Fruit fly (Drosophila melanogaster) whole organism, embryonic: ENCODE measurements around the gene CG42571.

Source experiments
- Atf-2 ChIP-seq: fragments of 200-800 bp; sonication (Bioruptor generic); optimal IDR thresholded peaks from 2 replicates; lab custom pipeline; 2016; ENCODE audit warnings: missing biosample characterization, missing genetic modification characterization
- CG10565 ChIP-seq: fragments of 200-800 bp; sonication (Bioruptor generic); optimal IDR thresholded peaks from 3 replicates; lab custom pipeline; 2016; ENCODE audit warnings: missing biosample characterization, mild to moderate bottlenecking, missing genetic modification characterization
- CG11696 ChIP-seq: fragments of 200-800 bp; sonication (Bioruptor generic); IDR thresholded peaks from 2 replicates; pipeline ENCODE4 v1.3.6; 2022; ENCODE audit warnings: missing biosample characterization, missing genetic modification characterization
- CG12071 ChIP-seq: fragments of 200-800 bp; sonication (Bioruptor generic); optimal IDR thresholded peaks from 3 replicates; lab custom pipeline; 2018; ENCODE audit warnings: missing biosample characterization, mild to moderate bottlenecking, missing genetic modification characterization
- CG12391 ChIP-seq: fragments of 200-800 bp; sonication (Bioruptor generic); optimal IDR thresholded peaks from 3 replicates; lab custom pipeline; 2018; ENCODE audit warnings: missing biosample characterization, mild to moderate bottlenecking, missing genetic modification characterization, moderate library complexity
- CG13296 ChIP-seq: fragments of 200-800 bp; sonication (Bioruptor generic); optimal IDR thresholded peaks from 3 replicates; lab custom pipeline; 2018; ENCODE audit warnings: missing biosample characterization, mild to moderate bottlenecking, missing genetic modification characterization
- CG13424 ChIP-seq: fragments of 200-800 bp; sonication (Bioruptor generic); optimal IDR thresholded peaks from 2 replicates; lab custom pipeline; 2019; ENCODE audit warnings: missing biosample characterization, mild to moderate bottlenecking, missing genetic modification characterization, moderate library complexity
- CG13775 ChIP-seq: fragments of 200-800 bp; sonication (Bioruptor generic); optimal IDR thresholded peaks from 3 replicates; lab custom pipeline; 2017; ENCODE audit warnings: missing biosample characterization, mild to moderate bottlenecking, missing genetic modification characterization
- CG15601 ChIP-seq: fragments of 200-800 bp; sonication (Bioruptor generic); optimal IDR thresholded peaks from 3 replicates; lab custom pipeline; 2019; ENCODE audit warnings: missing biosample characterization, mild to moderate bottlenecking, missing genetic modification characterization, moderate library complexity
- CG16815 ChIP-seq: fragments of 200-800 bp; sonication (Bioruptor generic); optimal IDR thresholded peaks from 3 replicates; lab custom pipeline; 2017; ENCODE audit warnings: missing biosample characterization, mild to moderate bottlenecking, missing genetic modification characterization
- CG16863 ChIP-seq: fragments of 200-800 bp; sonication (Bioruptor generic); optimal IDR thresholded peaks from 3 replicates; lab custom pipeline; 2016; ENCODE audit warnings: missing biosample characterization, missing genetic modification characterization
- CG34224 ChIP-seq: fragments of 200-800 bp; sonication (Bioruptor generic); IDR thresholded peaks from 3 replicates; pipeline ENCODE4 v1.3.6; 2022; ENCODE audit warnings: missing biosample characterization, missing genetic modification characterization; ENCODE audit not compliant: partially characterized antibody
- CG3995 ChIP-seq: fragments of 200-800 bp; sonication (Bioruptor generic); optimal IDR thresholded peaks from 3 replicates; lab custom pipeline; 2016; ENCODE audit warnings: missing biosample characterization, missing genetic modification characterization
- CG4360 ChIP-seq: fragments of 200-800 bp; sonication (Bioruptor generic); IDR thresholded peaks from 2 replicates; pipeline ENCODE4 v1.3.6; 2022; ENCODE audit warnings: missing biosample characterization, missing genetic modification characterization
- CG4854 ChIP-seq: fragments of 200-800 bp; sonication (Bioruptor generic); optimal IDR thresholded peaks from 2 replicates; lab custom pipeline; 2016; ENCODE audit warnings: missing biosample characterization, missing genetic modification characterization, inconsistent platforms
- CG5180 ChIP-seq: fragments of 200-800 bp; sonication (Bioruptor generic); optimal IDR thresholded peaks from 3 replicates; lab custom pipeline; 2017; ENCODE audit warnings: missing biosample characterization, missing genetic modification characterization, mild to moderate bottlenecking, moderate library complexity, missing genetic modification reagents
- CG6272 ChIP-seq: fragments of 200-800 bp; sonication (Bioruptor generic); IDR thresholded peaks from 2 replicates; pipeline ENCODE4 v1.3.6; 2022; ENCODE audit warnings: missing biosample characterization, missing genetic modification characterization
- CG6765 ChIP-seq: fragments of 200-800 bp; sonication (Bioruptor generic); optimal IDR thresholded peaks from 3 replicates; lab custom pipeline; 2017; ENCODE audit warnings: missing biosample characterization, mild to moderate bottlenecking, missing genetic modification characterization
- CG7556 ChIP-seq: fragments of 200-800 bp; sonication (Bioruptor generic); optimal IDR thresholded peaks from 2 replicates; lab custom pipeline; 2017; ENCODE audit warnings: missing biosample characterization, mild to moderate bottlenecking, missing genetic modification characterization
- CG7745 ChIP-seq: fragments of 200-800 bp; sonication (Bioruptor generic); optimal IDR thresholded peaks from 2 replicates; lab custom pipeline; 2018; ENCODE audit warnings: missing biosample characterization, mild to moderate bottlenecking, missing genetic modification characterization, moderate library complexity
- CrebB ChIP-seq: fragments of 200-800 bp; sonication (Bioruptor generic); optimal IDR thresholded peaks from 3 replicates; lab custom pipeline; 2018; ENCODE audit warnings: missing biosample characterization, mild to moderate bottlenecking, missing genetic modification characterization
- Dfd ChIP-seq, 2 experiments: fragments of >200 bp; optimal IDR thresholded peaks; 2 replicates each; lab custom pipeline; 2017; ENCODE audit warnings: missing biosample characterization in 2 of 2, missing genetic modification characterization in 2 of 2
- HLH3B ChIP-seq: fragments of 200-800 bp; sonication (Bioruptor generic); IDR thresholded peaks from 2 replicates; pipeline ENCODE4 v1.3.6; 2022; ENCODE audit warnings: missing biosample characterization, missing genetic modification characterization
- HLH54F ChIP-seq: fragments of 200-800 bp; sonication (Bioruptor generic); optimal IDR thresholded peaks from 3 replicates; lab custom pipeline; 2016; ENCODE audit warnings: missing biosample characterization, missing genetic modification characterization
- HmgD ChIP-seq: fragments of 200-800 bp; sonication (Bioruptor generic); optimal IDR thresholded peaks from 3 replicates; lab custom pipeline; 2016; ENCODE audit warnings: missing biosample characterization, missing genetic modification characterization
- Kr ChIP-seq: fragments of 200-800 bp; sonication (Bioruptor generic); optimal IDR thresholded peaks from 2 replicates; lab custom pipeline; 2017; ENCODE audit warnings: missing biosample characterization, mild to moderate bottlenecking, missing genetic modification characterization
- Opbp ChIP-seq: fragments of 200-800 bp; sonication (Bioruptor generic); IDR thresholded peaks from 3 replicates; pipeline ENCODE4 v1.3.6; 2022; ENCODE audit warnings: missing biosample characterization, missing genetic modification characterization; ENCODE audit not compliant: partially characterized antibody
- Rfx ChIP-seq: fragments of 200-800 bp; sonication (Bioruptor generic); IDR thresholded peaks from 2 replicates; pipeline ENCODE4 v1.3.6; 2022; ENCODE audit warnings: missing biosample characterization, missing genetic modification characterization
- Side ChIP-seq: fragments of 200-800 bp; sonication (Bioruptor generic); optimal IDR thresholded peaks from 2 replicates; lab custom pipeline; 2016; ENCODE audit warnings: missing biosample characterization, missing genetic modification characterization
- Sry-δ ChIP-seq: fragments of 200-800 bp; sonication (Bioruptor generic); optimal IDR thresholded peaks from 2 replicates; lab custom pipeline; 2016; ENCODE audit warnings: missing biosample characterization, missing genetic modification characterization
- Tbp ChIP-seq: fragments of >200 bp; optimal IDR thresholded peaks from 2 replicates; lab custom pipeline; 2018; ENCODE audit warnings: missing biosample characterization, missing genetic modification characterization
- ab ChIP-seq: fragments of 200-800 bp; sonication (Bioruptor generic); optimal IDR thresholded peaks from 2 replicates; lab custom pipeline; 2016; ENCODE audit warnings: missing biosample characterization, missing genetic modification characterization
- cas ChIP-seq: fragments of 200-800 bp; sonication (Bioruptor generic); IDR thresholded peaks from 2 replicates; pipeline ENCODE4 v1.3.6; 2022; ENCODE audit warnings: missing biosample characterization, missing genetic modification characterization
- chn ChIP-seq: fragments of 200-800 bp; sonication (Bioruptor generic); optimal IDR thresholded peaks from 2 replicates; lab custom pipeline; 2016; ENCODE audit warnings: missing biosample characterization, missing genetic modification characterization
- cwo ChIP-seq: fragments of 200-800 bp; sonication (Bioruptor generic); optimal IDR thresholded peaks from 3 replicates; lab custom pipeline; 2017; ENCODE audit warnings: missing biosample characterization, missing genetic modification characterization, mild to moderate bottlenecking, moderate library complexity, missing genetic modification reagents
- fd96Cb ChIP-seq: fragments of 200-800 bp; sonication (Bioruptor generic); optimal IDR thresholded peaks from 2 replicates; lab custom pipeline; 2018; ENCODE audit warnings: missing biosample characterization, mild to moderate bottlenecking, missing genetic modification characterization, moderate library complexity
- gcm ChIP-seq: fragments of 200-800 bp; sonication (Bioruptor generic); optimal IDR thresholded peaks from 2 replicates; lab custom pipeline; 2019; ENCODE audit warnings: missing biosample characterization, mild to moderate bottlenecking, missing genetic modification characterization, moderate library complexity
- gro ChIP-seq: fragments of 200-800 bp; sonication (Bioruptor generic); optimal IDR thresholded peaks from 2 replicates; lab custom pipeline; 2016; ENCODE audit warnings: missing biosample characterization, missing genetic modification characterization
- gsb-n ChIP-seq: fragments of 200-800 bp; sonication (Bioruptor generic); optimal IDR thresholded peaks from 3 replicates; lab custom pipeline; 2018; ENCODE audit warnings: missing biosample characterization, mild to moderate bottlenecking, missing genetic modification characterization
- ham ChIP-seq: fragments of 200-800 bp; sonication (Bioruptor generic); IDR thresholded peaks from 2 replicates; pipeline ENCODE4 v1.3.6; 2022; ENCODE audit warnings: missing biosample characterization, missing genetic modification characterization
- hb ChIP-seq: fragments of 200-800 bp; sonication (Bioruptor generic); IDR thresholded peaks from 3 replicates; pipeline ENCODE4 v1.3.6; 2022; ENCODE audit warnings: missing biosample characterization, missing genetic modification characterization; ENCODE audit not compliant: partially characterized antibody
- maf-S ChIP-seq: fragments of 200-800 bp; sonication (Bioruptor generic); optimal IDR thresholded peaks from 2 replicates; lab custom pipeline; 2016; ENCODE audit warnings: missing biosample characterization, missing genetic modification characterization
- nerfin-2 ChIP-seq: fragments of 200-800 bp; sonication (Bioruptor generic); IDR thresholded peaks from 2 replicates; pipeline ENCODE4 v1.3.6; 2022; ENCODE audit warnings: missing biosample characterization, missing genetic modification characterization; ENCODE audit not compliant: partially characterized antibody
- pan ChIP-seq, 4 experiments: fragments of >200 bp in 3 of 4; fragments of 200-800 bp in 1 of 4; sonication (Bioruptor generic) in 1 of 4; optimal IDR thresholded peaks in 3 of 4; IDR thresholded peaks in 1 of 4; 2 replicates each; pipeline versions ENCODE4 v1.3.6 to Lab custom; 2017 to 2022; ENCODE audit warnings: missing biosample characterization in 2 of 4, missing genetic modification characterization in 2 of 4, mixed read lengths in 1 of 4
- pb ChIP-seq: fragments of 200-800 bp; sonication (Bioruptor generic); optimal IDR thresholded peaks from 3 replicates; lab custom pipeline; 2016; ENCODE audit warnings: missing biosample characterization, missing genetic modification characterization
- peb ChIP-seq: fragments of 200-800 bp; sonication (Bioruptor generic); IDR thresholded peaks from 2 replicates; pipeline ENCODE4 v1.3.6; 2022; ENCODE audit warnings: missing biosample characterization, missing genetic modification characterization
- seq ChIP-seq: fragments of 200-800 bp; sonication (Bioruptor generic); IDR thresholded peaks from 2 replicates; pipeline ENCODE4 v1.3.6; 2022; ENCODE audit warnings: missing biosample characterization, missing genetic modification characterization
- slou ChIP-seq: fragments of 200-800 bp; sonication (Bioruptor generic); optimal IDR thresholded peaks from 3 replicates; lab custom pipeline; 2016; ENCODE audit warnings: missing biosample characterization, missing genetic modification characterization
- tx ChIP-seq: fragments of 200-800 bp; sonication (Bioruptor generic); optimal IDR thresholded peaks from 2 replicates; lab custom pipeline; 2016; ENCODE audit warnings: missing biosample characterization, missing genetic modification characterization
- zfh1 ChIP-seq: fragments of 200-800 bp; sonication (Bioruptor generic); IDR thresholded peaks from 3 replicates; pipeline ENCODE4 v1.3.6; 2022; ENCODE audit warnings: missing biosample characterization, missing genetic modification characterization

Gene CG42571

DNA sequence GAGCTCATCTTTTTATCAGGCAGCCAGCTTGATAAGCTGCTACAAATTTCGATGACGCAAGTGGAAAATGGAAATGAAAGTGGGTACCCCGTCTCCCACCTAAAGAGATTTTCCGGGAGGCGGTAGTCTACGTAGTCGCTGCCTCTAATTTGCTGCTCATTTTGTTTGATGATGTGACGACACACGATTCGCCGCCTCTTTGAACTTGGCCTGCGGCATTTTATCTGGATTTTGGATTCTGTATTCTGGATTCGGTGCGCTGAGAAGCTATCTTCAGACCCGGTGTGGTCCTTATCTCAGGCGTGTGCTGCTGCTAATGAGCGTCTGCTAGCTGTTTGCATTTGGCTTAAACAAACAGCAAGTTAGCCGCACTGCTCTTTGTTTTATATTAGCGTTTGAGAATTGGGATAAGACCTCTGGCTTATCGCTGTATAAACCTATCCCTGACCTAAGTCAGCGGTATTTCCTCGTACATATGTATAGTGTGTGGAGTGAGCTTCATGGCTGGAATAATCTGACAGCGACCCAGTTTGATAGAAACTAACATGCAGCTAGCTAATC is 2.2 kb upstream of the CG42571 start (continued):
- TF ChIP-seq gro (peak; percentile 12), CG34224 (GFP tag; lab: Robert Waterston, UW) (no peak), tx (GFP tag; lab: Kevin White, UChicago) (no peak), CG3995 (GFP tag; lab: Kevin White, UChicago) (no peak), CG4360 (GFP tag; lab: Robert Waterston, UW) (peak; percentile 60), fd96Cb (tag; lab: Kevin White, UChicago) (peak; percentile 21), Kr (no peak), CG6765 (GFP tag; lab: Kevin White, UChicago) (no peak), CG5180 (peak; percentile 34), gsb-n (tag; lab: Kevin White, UChicago) (peak; percentile 43), CG16815 (no peak), slou (no peak), CG13424 (tag; lab: Kevin White, UChicago) (peak; percentile 41), maf-S (GFP tag; lab: Kevin White, UChicago) (peak; percentile 48), CG6272 (GFP tag; lab: Robert Waterston, UW) (no peak), pb (peak; percentile 48), Tbp (GFP tag; lab: Kevin White, UChicago) (no peak), cas (GFP tag; lab: Robert Waterston, UW) (no peak), chn (peak; percentile 39), HLH3B (GFP tag; lab: Robert Waterston, UW) (peak; percentile 25; the same call in 1 of the 2 replicates), nerfin-2 (GFP tag; lab: Robert Waterston, UW) (no peak), Side (GFP tag; lab: Kevin White, UChicago) (peak; percentile 73), CG10565 (GFP tag; lab: Kevin White, UChicago) (no peak), Atf-2 (GFP tag; lab: Kevin White, UChicago) (peak; percentile 46), CG12071 (peak; percentile 76), CrebB (tag; lab: Kevin White, UChicago) (peak; percentile 67), Sry-δ (peak; percentile 32), zfh1 (GFP tag; lab: Robert Waterston, UW) (peak; percentile 68), cwo (peak; percentile 28), CG7556 (GFP tag; lab: Kevin White, UChicago) (peak; percentile 43), CG16863 (peak; percentile 65), CG11696 (GFP tag; lab: Robert Waterston, UW) (no peak), CG12391 (tag; lab: Kevin White, UChicago) (no peak), HmgD (no peak), hb (GFP tag; lab: Robert Waterston, UW) (no peak), HLH54F (GFP tag; lab: Kevin White, UChicago) (peak; percentile 5), pan (optimal IDR thresholded peaks at IDR 0.05; lab: Kevin White, UChicago) (no peak), pan (GFP tag; optimal IDR thresholded peaks at IDR 0.05 in 1 of 2, IDR thresholded peaks at IDR 0.05 in 1 of 2) (peak in 1 of 2 experiments; percentile 16), CG4854 (GFP tag; lab: Kevin White, UChicago) (peak; percentile 74), gcm (GFP tag; lab: Kevin White, UChicago) (peak; percentile 11), CG13296 (GFP tag; lab: Kevin White, UChicago) (peak; percentile 60), Dfd (GFP tag; optimal IDR thresholded peaks at IDR 0.05; lab: Kevin White, UChicago) (no peak), seq (GFP tag; lab: Robert Waterston, UW) (peak; percentile 71), Rfx (GFP tag; lab: Robert Waterston, UW) (peak; percentile 42; the same call in 1 of the 2 replicates), CG7745 (tag; lab: Kevin White, UChicago) (no peak), Opbp (GFP tag; lab: Robert Waterston, UW) (no peak), ab (no peak), CG13775 (GFP tag; lab: Kevin White, UChicago) (peak; percentile 41), peb (no peak), ham (no peak), CG15601 (peak; percentile 46)
